Worm (Caenorhabditis elegans): Measurements from ENCODE around the gene B0361.14.

The B0361.14 gene

DNA sequence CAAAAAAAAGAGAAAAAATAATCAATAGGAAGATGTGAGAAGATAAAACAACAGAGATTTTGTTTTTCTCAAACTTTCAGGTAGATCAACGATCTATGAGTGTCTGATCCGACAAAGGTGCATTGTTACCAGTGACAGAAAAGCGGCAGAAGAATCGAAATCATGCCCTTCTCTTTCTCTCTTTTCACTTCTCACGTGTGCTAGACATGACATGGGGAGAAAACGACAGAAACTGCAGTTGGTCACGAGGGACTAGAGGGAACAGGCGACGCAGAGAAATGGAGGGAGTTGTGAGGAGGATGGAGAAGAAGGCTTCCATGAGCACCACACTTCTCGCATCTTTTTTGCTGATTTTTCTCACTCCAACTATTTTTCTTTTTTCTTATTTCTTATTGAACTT lies 35.9 kb upstream of the B0361.14 start, which contains the start of gene F56C9.10 (continued):
- TF ChIP-seq nhr-80 (tag; optimal IDR thresholded peaks at IDR 0.05) (peak; percentile 78), rcor-1 (GFP tag; IDR thresholded peaks at IDR 0.05) (0 out of 2 replicates have a peak, but pooled peaks have one; percentile 20), hsf-1 (GFP tag; IDR thresholded peaks at IDR 0.05) (no peak), zim-3 (tag; optimal IDR thresholded peaks at IDR 0.05) (no peak), gei-17 (GFP tag; optimal IDR thresholded peaks at IDR 0.05) (peak; percentile 43), sptf-2 (GFP tag; optimal IDR thresholded peaks at IDR 0.05) (no peak), dpl-1 (GFP tag; optimal IDR thresholded peaks at IDR 0.05) (no peak), F22D6.2 (tag; optimal IDR thresholded peaks at IDR 0.05) (peak; percentile 74), madf-10 (tag; optimal IDR thresholded peaks at IDR 0.05) (peak; percentile 77), athp-1 (tag; optimal IDR thresholded peaks at IDR 0.05) (peak; percentile 75), xnd-1 (tag; optimal IDR thresholded peaks at IDR 0.05) (no peak), F33H1.4 (GFP tag; IDR thresholded peaks at IDR 0.05) (peak; percentile 41), repo-1 (tag; optimal IDR thresholded peaks at IDR 0.05) (peak; percentile 64), tlf-1 (GFP tag; optimal IDR thresholded peaks at IDR 0.05) (peak; percentile 67), ekl-4 (GFP tag; IDR thresholded peaks at IDR 0.05) (peak; percentile 71; the same call in 1 of the 2 replicates), pbrm-1 (GFP tag; IDR thresholded peaks at IDR 0.05) (peak; percentile 79), hmg-20 (GFP tag; IDR thresholded peaks at IDR 0.05) (0 out of 2 replicates have a peak, but pooled peaks have one; percentile 5), snpc-4 (GFP tag; optimal IDR thresholded peaks at IDR 0.05) (no peak), snpc-4 (tag; optimal IDR thresholded peaks at IDR 0.05) (peak; percentile 51 to 60 (median 54)), dox-1 (GFP tag; IDR thresholded peaks at IDR 0.05) (peak; percentile 54; the same call in 1 of the 2 replicates), madf-3 (GFP tag; IDR thresholded peaks at IDR 0.05) (peak; percentile 77; the same call in 1 of the 2 replicates), unc-62 (GFP tag; optimal IDR thresholded peaks at IDR 0.05) (peak; percentile 90), tbp1 (GFP tag; optimal IDR thresholded peaks at IDR 0.05) (peak; percentile 58), lin-35 (GFP tag; optimal IDR thresholded peaks at IDR 0.05) (peak in 1 of 3 experiments; percentile 27), B0336.3 (GFP tag; IDR thresholded peaks at IDR 0.05) (peak; percentile 90), nfyb-1 (GFP tag; IDR thresholded peaks at IDR 0.05) (peak; percentile 83), madf-8 (GFP tag; conservative IDR thresholded peaks at IDR 0.05) (no peak), ztf-6 (GFP tag; IDR thresholded peaks at IDR 0.05) (0 out of 2 replicates have a peak, but pooled peaks have one; percentile 7), K11D2.4 (GFP tag; IDR thresholded peaks at IDR 0.05) (0 out of 2 replicates have a peak, but pooled peaks have one; percentile 35), rec-8 (tag; optimal IDR thresholded peaks at IDR 0.05) (no peak), lin-54 (GFP tag; optimal IDR thresholded peaks at IDR 0.05) (peak; percentile 50), K12H6.12 (tag; optimal IDR thresholded peaks at IDR 0.05) (peak; percentile 78), lin-40 (tag; optimal IDR thresholded peaks at IDR 0.05) (peak; percentile 79), F10E7.11 (tag; optimal IDR thresholded peaks at IDR 0.05) (no peak), bed-2 (GFP tag; IDR thresholded peaks at IDR 0.05) (no peak), hrde-1 (tag; optimal IDR thresholded peaks at IDR 0.05; ENCODE audit: borderline replicate concordance) (no peak), lin-26 (GFP tag; IDR thresholded peaks at IDR 0.05) (peak; percentile 61), ztf-18 (tag; optimal IDR thresholded peaks at IDR 0.05) (peak; percentile 16), let-526 (GFP tag; IDR thresholded peaks at IDR 0.05) (peak; percentile 51; the same call in 1 of the 2 replicates), egrh-3 (GFP tag; IDR thresholded peaks at IDR 0.05) (no peak), ets-4 (GFP tag; optimal IDR thresholded peaks at IDR 0.05) (peak; percentile 19), nhr-90 (tag; optimal IDR thresholded peaks at IDR 0.05) (peak; percentile 47), let-607 (tag; optimal IDR thresholded peaks at IDR 0.05) (peak; percentile 67 to 69), zfh-2 (GFP tag; conservative IDR thresholded peaks at IDR 0.05) (peak; percentile 75), Y53G8AR.9 (GFP tag; conservative IDR thresholded peaks at IDR 0.05) (peak; percentile 56; the same call in 1 of the 2 replicates), F49E8.2 (tag; optimal IDR thresholded peaks at IDR 0.05; ENCODE audit: insufficient read depth) (no peak), ceh-79 (tag; optimal IDR thresholded peaks at IDR 0.05) (no peak), hlh-26 (GFP tag; conservative IDR thresholded peaks at IDR 0.05) (no peak)
